Fruit fly (Drosophila melanogaster): ENCODE measurements around the gene ttk.

dm6 chr3R:31738060-31738619, 24.5 kb downstream of the ttk start, which contains the start of gene eEF1alpha2:
- TF ChIP-seq CG9139 (GFP tag; optimal IDR thresholded peaks at IDR 0.05) (no peak), fd85E (GFP tag; optimal IDR thresholded peaks at IDR 0.05) (no peak), CG31627 (GFP tag; optimal IDR thresholded peaks at IDR 0.05) (no peak), OdsH (GFP tag; optimal IDR thresholded peaks at IDR 0.05) (no peak)

All from whole organism, prepupa.